Fruit fly (Drosophila melanogaster): ENCODE data around the gene slmo.

dm6 chr2L:6086771-6087170 is 38.3 kb upstream of the slmo start:
- TF ChIP-seq CG7101 (tag; optimal IDR thresholded peaks at IDR 0.05) (no peak), kay (GFP tag; ENCODE audit: borderline replicate concordance) (no peak), CG14711 (tag; optimal IDR thresholded peaks at IDR 0.05) (peak; percentile 8), bab1 (GFP tag; optimal IDR thresholded peaks at IDR 0.05) (no peak), CG7045 (GFP tag; optimal IDR thresholded peaks at IDR 0.05) (no peak), toe (GFP tag; optimal IDR thresholded peaks at IDR 0.05) (no peak), Hr96 (GFP tag; optimal IDR thresholded peaks at IDR 0.05) (no peak), CG12768 (GFP tag; optimal IDR thresholded peaks at IDR 0.05) (peak; percentile 20), CG5204 (GFP tag; optimal IDR thresholded peaks at IDR 0.05) (no peak), Crg-1 (GFP tag; optimal IDR thresholded peaks at IDR 0.05) (no peak)

All from whole organism, adult.